Worm (Caenorhabditis elegans) whole organism, late embryonic: Measurements from ENCODE around the gene vps-36.
A peak's percentile ranks its signal among the peaks of the same experiment; 100 is the strongest.

ENCODE experiments used
- C38D4.7 ChIP-seq: fragments of 200-800 bp; sonication (Bioruptor generic); optimal IDR thresholded peaks from 2 replicates; lab custom pipeline; 2018; ENCODE audit warnings: mild to moderate bottlenecking, missing genetic modification characterization, moderate library complexity, missing compliant biosample characterization
- K02D7.2 ChIP-seq: sonication (generic microtip); optimal IDR thresholded peaks from 2 replicates; lab custom pipeline; 2017; ENCODE audit warnings: mild to moderate bottlenecking, missing genetic modification characterization, missing compliant biosample characterization
- K09A11.1 ChIP-seq: sonication (generic microtip); optimal IDR thresholded peaks from 2 replicates; lab custom pipeline; 2017; ENCODE audit warnings: antibody characterized with exemption, mild to moderate bottlenecking, missing genetic modification characterization, missing compliant biosample characterization; ENCODE audit not compliant: insufficient read depth
- T23F11.4 ChIP-seq: fragments of 200-800 bp; sonication (Bioruptor generic); optimal IDR thresholded peaks from 2 replicates; lab custom pipeline; 2018; ENCODE audit warnings: mild to moderate bottlenecking, missing genetic modification characterization, missing compliant biosample characterization
- ahr-1 ChIP-seq: sonication (generic microtip); optimal IDR thresholded peaks from 2 replicates; lab custom pipeline; 2016; ENCODE audit warnings: missing genetic modification characterization, missing compliant biosample characterization
- ceh-18 ChIP-seq: sonication (generic microtip); optimal IDR thresholded peaks from 2 replicates; lab custom pipeline; 2016; ENCODE audit warnings: missing genetic modification characterization, missing compliant biosample characterization
- ceh-19 ChIP-seq: fragments of 200-800 bp; sonication (Bioruptor generic); optimal IDR thresholded peaks from 2 replicates; lab custom pipeline; 2018; ENCODE audit warnings: mild to moderate bottlenecking, missing genetic modification characterization, missing compliant biosample characterization
- ceh-2 ChIP-seq: sonication (generic microtip); optimal IDR thresholded peaks from 2 replicates; lab custom pipeline; 2016; ENCODE audit warnings: missing genotype, missing genetic modification characterization, missing compliant biosample characterization
- ceh-22 ChIP-seq: sonication (generic microtip); optimal IDR thresholded peaks from 2 replicates; lab custom pipeline; 2017; ENCODE audit warnings: missing biosample characterization, missing genetic modification characterization
- ceh-30 ChIP-seq: fragments of 150-350 bp; optimal IDR thresholded peaks from 2 replicates; lab custom pipeline; 2014; ENCODE audit warnings: missing biosample characterization, missing genetic modification characterization
- ceh-31 ChIP-seq: sonication (generic microtip); optimal IDR thresholded peaks from 2 replicates; lab custom pipeline; 2016; ENCODE audit warnings: missing genetic modification characterization, missing compliant biosample characterization
- ceh-34 ChIP-seq: sonication (generic microtip); optimal IDR thresholded peaks from 2 replicates; lab custom pipeline; 2016; ENCODE audit warnings: mild to moderate bottlenecking, missing genetic modification characterization, missing compliant biosample characterization
- ceh-48 ChIP-seq: sonication (generic microtip); optimal IDR thresholded peaks from 2 replicates; lab custom pipeline; 2016; ENCODE audit warnings: missing genetic modification characterization, inconsistent platforms, missing compliant biosample characterization
- che-1 ChIP-seq: sonication (generic microtip); optimal IDR thresholded peaks from 2 replicates; lab custom pipeline; 2016; ENCODE audit warnings: mild to moderate bottlenecking, missing genetic modification characterization, missing compliant biosample characterization
- elt-2 ChIP-seq: sonication (generic microtip); optimal IDR thresholded peaks from 2 replicates; lab custom pipeline; 2016; ENCODE audit warnings: missing genetic modification reagents, missing genetic modification characterization, missing compliant biosample characterization
- elt-4 ChIP-seq: sonication (generic microtip); optimal IDR thresholded peaks from 2 replicates; lab custom pipeline; 2016; ENCODE audit warnings: missing genetic modification characterization, missing compliant biosample characterization
- ets-4 ChIP-seq: sonication (generic microtip); optimal IDR thresholded peaks from 2 replicates; lab custom pipeline; 2016; ENCODE audit warnings: missing genetic modification characterization, missing compliant biosample characterization
- fax-1 ChIP-seq: sonication (generic microtip); optimal IDR thresholded peaks from 2 replicates; lab custom pipeline; 2016; ENCODE audit warnings: missing genotype, missing genetic modification characterization, missing compliant biosample characterization
- gmeb-2 ChIP-seq: sonication (generic microtip); optimal IDR thresholded peaks from 2 replicates; lab custom pipeline; 2016; ENCODE audit warnings: missing genetic modification characterization, inconsistent platforms, missing compliant biosample characterization
- hlh-30 ChIP-seq: sonication (generic microtip); optimal IDR thresholded peaks from 2 replicates; lab custom pipeline; 2017; ENCODE audit warnings: antibody characterized with exemption, missing genetic modification characterization, missing compliant biosample characterization; ENCODE audit not compliant: insufficient read depth
- hlh-6 ChIP-seq: sonication (generic microtip); optimal IDR thresholded peaks from 2 replicates; lab custom pipeline; 2016; ENCODE audit warnings: missing genotype, missing genetic modification characterization, missing compliant biosample characterization
- hlh-8 ChIP-seq: sonication (generic microtip); optimal IDR thresholded peaks from 2 replicates; lab custom pipeline; 2016; ENCODE audit warnings: missing genotype, missing genetic modification characterization, missing compliant biosample characterization
- madf-2 ChIP-seq: sonication (generic microtip); optimal IDR thresholded peaks from 2 replicates; lab custom pipeline; 2017; ENCODE audit warnings: missing genetic modification characterization, missing compliant biosample characterization
- mec-3 ChIP-seq: sonication (generic microtip); optimal IDR thresholded peaks from 2 replicates; lab custom pipeline; 2016; ENCODE audit warnings: borderline replicate concordance, missing genetic modification characterization, missing compliant biosample characterization
- nhr-11 ChIP-seq: fragments of 150-350 bp; optimal IDR thresholded peaks from 2 replicates; lab custom pipeline; 2014; ENCODE audit warnings: missing biosample characterization, missing genetic modification characterization
- npax-4 ChIP-seq: sonication (generic microtip); optimal IDR thresholded peaks from 2 replicates; lab custom pipeline; 2016; ENCODE audit warnings: missing genetic modification characterization, missing compliant biosample characterization
- pax-1 ChIP-seq: fragments of 150-350 bp; optimal IDR thresholded peaks from 2 replicates; lab custom pipeline; 2014; ENCODE audit warnings: missing biosample characterization, missing genetic modification characterization
- pha-4 ChIP-seq: fragments of 150-350 bp; optimal IDR thresholded peaks from 2 replicates; lab custom pipeline; 2018; ENCODE audit warnings: missing biosample characterization, missing genetic modification reagents, missing genetic modification characterization
- pros-1 ChIP-seq: fragments of 150-350 bp; optimal IDR thresholded peaks from 2 replicates; lab custom pipeline; 2014; ENCODE audit warnings: missing biosample characterization, missing genetic modification reagents, missing genetic modification characterization
- sdc-2 ChIP-seq: sonication (generic microtip); optimal IDR thresholded peaks from 2 replicates; lab custom pipeline; 2016; ENCODE audit warnings: missing genotype, missing genetic modification characterization, missing compliant biosample characterization
- sox-2 ChIP-seq: fragments of 200-800 bp; sonication (Bioruptor generic); IDR thresholded peaks from 2 replicates; pipeline ENCODE4 v1.3.6; 2022; ENCODE audit warnings: missing genetic modification reagents, missing genetic modification characterization, missing compliant biosample characterization
- syd-9 ChIP-seq: sonication (generic microtip); optimal IDR thresholded peaks from 2 replicates; lab custom pipeline; 2016; ENCODE audit warnings: mild to moderate bottlenecking, missing genetic modification characterization, moderate library complexity, missing compliant biosample characterization
- tbx-7 ChIP-seq: sonication (generic microtip); optimal IDR thresholded peaks from 2 replicates; lab custom pipeline; 2016; ENCODE audit warnings: missing genotype, missing genetic modification characterization, missing compliant biosample characterization
- ttx-3 ChIP-seq: sonication (generic microtip); optimal IDR thresholded peaks from 2 replicates; lab custom pipeline; 2016; ENCODE audit warnings: missing genetic modification reagents, missing genetic modification characterization, missing compliant biosample characterization
- unc-3 ChIP-seq, 2 experiments: fragments of 200-800 bp in 1 of 2; sonication (Bioruptor generic) in 1 of 2; sonication (generic microtip) in 1 of 2; conservative IDR thresholded peaks in 1 of 2; optimal IDR thresholded peaks in 1 of 2; 2 replicates each; pipeline versions ENCODE4 v1.3.6 to Lab custom; 2016 to 2022; ENCODE audit warnings: missing compliant biosample characterization in 2 of 2, missing genetic modification characterization in 2 of 2, missing genetic modification reagents in 1 of 2
- unc-55 ChIP-seq: sonication (generic microtip); optimal IDR thresholded peaks from 2 replicates; lab custom pipeline; 2017; ENCODE audit warnings: missing biosample characterization, missing genetic modification reagents, missing genetic modification characterization
- unc-86 ChIP-seq: sonication (generic microtip); optimal IDR thresholded peaks from 2 replicates; lab custom pipeline; 2016; ENCODE audit warnings: missing genetic modification characterization, missing compliant biosample characterization
- zip-5 ChIP-seq: sonication (generic microtip); optimal IDR thresholded peaks from 2 replicates; lab custom pipeline; 2016; ENCODE audit warnings: missing genetic modification characterization, missing compliant biosample characterization
- ztf-16 ChIP-seq: sonication (generic microtip); optimal IDR thresholded peaks from 2 replicates; lab custom pipeline; 2017; ENCODE audit warnings: missing genetic modification characterization, missing compliant biosample characterization

vps-36 gene

DNA sequence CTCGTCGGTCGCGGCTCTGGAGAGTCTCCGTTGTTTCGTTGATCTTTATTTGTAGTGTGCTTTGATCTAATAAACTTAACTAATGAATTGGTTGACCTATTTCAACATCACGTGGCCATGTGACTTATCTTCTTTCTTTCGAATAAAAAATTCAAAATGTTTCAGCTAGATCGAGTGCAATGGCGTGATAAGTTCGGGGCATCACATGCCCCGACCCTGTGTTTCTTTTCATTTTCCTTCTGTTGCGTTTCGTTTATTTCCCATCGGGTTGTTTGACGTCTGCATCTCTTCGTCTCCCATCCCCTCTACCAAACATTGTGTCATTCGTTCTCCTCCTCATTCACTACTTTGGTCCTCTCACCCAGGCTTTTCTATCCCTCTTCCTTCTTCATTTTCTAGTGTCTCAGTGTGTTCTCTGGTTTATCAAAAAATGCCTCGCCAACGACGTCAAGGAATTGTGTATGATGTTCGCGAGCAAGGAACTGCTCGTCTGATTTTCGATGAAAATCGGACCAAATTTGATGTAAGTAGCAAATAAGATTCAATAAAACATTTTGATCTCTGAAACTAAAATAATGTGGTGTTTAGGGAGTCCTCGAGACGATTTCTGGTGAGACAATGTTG is 8.7 kb downstream of the vps-36 start, which contains the start of gene F17C11.4 (continued):
- TF ChIP-seq C38D4.7 (GFP tag; lab: Kevin White, UChicago) (no peak), sox-2 (no peak), ceh-31 (tag; lab: Kevin White, UChicago) (peak; percentile 27), elt-4 (tag; lab: Kevin White, UChicago) (no peak), ceh-2 (tag; lab: Kevin White, UChicago) (no peak), syd-9 (tag; lab: Kevin White, UChicago) (no peak), hlh-6 (tag; lab: Kevin White, UChicago) (no peak), nhr-11 (tag; lab: Kevin White, UChicago) (no peak), ceh-22 (tag; lab: Kevin White, UChicago) (no peak), tbx-7 (tag; lab: Kevin White, UChicago) (no peak), unc-55 (GFP tag; lab: Kevin White, UChicago) (peak; percentile 5), elt-2 (no peak), unc-3 (GFP tag; conservative IDR thresholded peaks at IDR 0.05; lab: Robert Waterston, UW) (no peak), unc-3 (tag; optimal IDR thresholded peaks at IDR 0.05; lab: Kevin White, UChicago) (no peak), pha-4 (no peak), ceh-48 (no peak), sdc-2 (tag; lab: Kevin White, UChicago) (no peak), ceh-19 (no peak)

DNA sequence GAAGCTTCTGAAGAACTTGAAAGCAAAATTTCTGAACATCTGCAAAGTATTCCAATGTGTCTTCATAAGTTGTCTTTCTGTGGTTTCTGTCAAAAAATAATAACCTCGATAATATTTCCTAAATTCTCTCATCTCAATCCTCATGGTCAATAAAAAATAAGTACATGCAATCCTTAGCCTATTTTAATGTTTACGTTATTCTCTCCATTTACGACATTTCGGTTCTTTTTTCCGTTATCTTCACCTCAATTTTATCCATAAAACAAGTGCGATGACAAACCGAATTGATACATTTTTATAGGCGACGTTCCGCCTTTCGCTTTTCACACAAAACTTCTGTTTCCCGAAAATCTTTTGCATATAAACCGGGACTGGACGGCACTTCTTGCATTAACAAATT is 11.0 kb downstream of the vps-36 start, which contains the start of gene col-153:
TSS of gene col-153 (plus strand) at position 301 of the 400 bp plus-strand sequence.
- TF ChIP-seq madf-2 = no peak
- TF ChIP-seq K09A11.1 (tag; lab: Kevin White, UChicago) = no peak
- no peak for TF ChIP-seq ceh-22 (tag; lab: Kevin White, UChicago)
- no peak for TF ChIP-seq nhr-11 (tag; lab: Kevin White, UChicago)
- no peak for TF ChIP-seq hlh-30
- TF ChIP-seq ztf-16 (tag; lab: Kevin White, UChicago) = no peak
- no peak for TF ChIP-seq T23F11.4
- no peak for TF ChIP-seq ceh-31 (tag; lab: Kevin White, UChicago)
- TF ChIP-seq che-1 (tag; lab: Kevin White, UChicago) = no peak
- no peak for TF ChIP-seq gmeb-2 (tag; lab: Kevin White, UChicago)
- no peak for TF ChIP-seq ceh-30 (tag; lab: Kevin White, UChicago)
- no peak for TF ChIP-seq hlh-8 (tag; lab: Kevin White, UChicago)
- no peak for TF ChIP-seq ahr-1
- no peak for TF ChIP-seq pros-1 (tag; lab: Kevin White, UChicago)
- TF ChIP-seq unc-86 = no peak
- TF ChIP-seq, all 69 proteins: peak for 0

DNA sequence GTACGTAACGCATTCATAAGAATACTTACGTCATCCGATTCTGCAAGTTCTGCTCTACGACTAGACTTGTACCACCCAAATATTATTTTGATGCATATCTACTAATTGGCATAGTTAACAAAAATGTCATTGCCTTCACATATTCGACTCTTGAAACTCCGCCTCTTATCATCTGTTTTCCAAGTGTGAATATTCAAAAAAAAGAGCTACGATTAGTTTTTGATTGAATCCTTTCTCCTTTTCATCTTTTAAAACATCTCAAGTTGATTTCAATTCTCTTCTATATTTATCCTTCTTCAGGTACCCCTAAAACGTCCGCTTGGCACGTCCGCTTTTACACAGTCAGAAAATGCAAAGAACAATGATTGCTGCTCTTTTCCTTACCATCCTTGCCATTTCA is 12.5 kb downstream of the vps-36 start, which contains the start of gene F17C11.2:
TSS of gene F17C11.2 (plus strand) at position 301 of the 400 bp plus-strand sequence.
- no peak for TF ChIP-seq pax-1 (tag; lab: Kevin White, UChicago)
- TF ChIP-seq zip-5 (tag; lab: Kevin White, UChicago) = no peak
- no peak for TF ChIP-seq mec-3 (tag; lab: Kevin White, UChicago)
- no peak for TF ChIP-seq ttx-3 (tag; lab: Kevin White, UChicago)
- no peak for TF ChIP-seq C38D4.7 (GFP tag; lab: Kevin White, UChicago)
- TF ChIP-seq che-1 (tag; lab: Kevin White, UChicago) = no peak
- TF ChIP-seq ztf-16 (tag; lab: Kevin White, UChicago) = no peak
- TF ChIP-seq fax-1 = no peak
- TF ChIP-seq unc-55 (GFP tag; lab: Kevin White, UChicago) = no peak
- TF ChIP-seq ceh-31 (tag; lab: Kevin White, UChicago) = no peak
- TF ChIP-seq ceh-30 (tag; lab: Kevin White, UChicago) = no peak
- TF ChIP-seq ets-4 = no peak
- no peak for TF ChIP-seq ceh-18 (tag; lab: Kevin White, UChicago)
- no peak for TF ChIP-seq npax-4 (tag; lab: Kevin White, UChicago)
- no peak for TF ChIP-seq ceh-22 (tag; lab: Kevin White, UChicago)
- no peak for TF ChIP-seq ceh-34 (tag; lab: Kevin White, UChicago)
- no peak for TF ChIP-seq hlh-8 (tag; lab: Kevin White, UChicago)
- TF ChIP-seq K02D7.2 (tag; lab: Kevin White, UChicago) = no peak
- no peak for TF ChIP-seq gmeb-2 (tag; lab: Kevin White, UChicago)
